Worm (Caenorhabditis elegans): Measurements from ENCODE around the gene B0432.1.

DNA sequence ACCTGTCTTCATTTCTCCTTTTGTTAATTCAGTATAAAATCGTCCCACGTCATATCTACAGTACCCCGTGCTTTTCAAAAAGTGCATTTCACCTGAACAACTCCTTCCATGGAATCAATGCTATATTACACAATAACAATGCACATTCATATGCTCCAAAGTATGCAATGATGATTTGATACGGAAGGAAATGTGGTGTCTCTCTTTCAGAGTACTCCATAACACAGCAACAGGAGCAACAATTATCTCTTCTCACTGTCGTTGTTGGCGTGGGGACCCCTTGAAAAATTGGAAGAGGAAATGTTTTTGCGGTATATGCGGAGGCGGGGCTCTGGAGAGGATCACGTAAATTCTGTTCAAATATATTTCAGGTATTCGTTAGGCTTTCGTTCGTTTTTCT lies 39.7 kb upstream of the B0432.1 start, which contains the start of gene cat-2:
- TF ChIP-seq ama-1 (optimal IDR thresholded peaks at IDR 0.05) (no peak), scrt-1 (GFP tag; IDR thresholded peaks at IDR 0.05) (no peak), flt-1 (GFP tag; IDR thresholded peaks at IDR 0.05) (no peak), sea-1 (GFP tag; conservative IDR thresholded peaks at IDR 0.05) (no peak), aly-1 (tag; optimal IDR thresholded peaks at IDR 0.05) (no peak), tbx-37 (GFP tag; conservative IDR thresholded peaks at IDR 0.05) (no peak)

All from whole organism, early embryonic.